Worm (Caenorhabditis elegans) whole organism, L4 larva: ENCODE results near the gene C18D11.3.
A peak's percentile ranks its signal among the peaks of the same experiment; 100 is the strongest.
"Not testable (repeated sequence)": the region's sequence is repeated elsewhere in the genome, so short reads cannot be mapped to it uniquely, and the experiment has no call there.

Source experiments
- F26F4.8 ChIP-seq: fragments of 200-800 bp; sonication (Bioruptor generic); conservative IDR thresholded peaks from 2 replicates; pipeline ENCODE4 v1.3.6; 2022; ENCODE audit warnings: missing genetic modification characterization, missing compliant biosample characterization
- F49E8.2 ChIP-seq: sonication (generic microtip); optimal IDR thresholded peaks from 2 replicates; lab custom pipeline; 2016; ENCODE audit warnings: missing compliant biosample characterization, mild to moderate bottlenecking, missing genetic modification characterization, borderline replicate concordance
- ZK337.2 ChIP-seq: fragments of 200-800 bp; sonication (Bioruptor generic); IDR thresholded peaks from 2 replicates; pipeline ENCODE4 v1.3.6; 2022; ENCODE audit warnings: missing genetic modification reagents, missing genetic modification characterization, missing compliant biosample characterization
- aha-1 ChIP-seq: fragments of 150-350 bp; peaks from one replicate; lab custom pipeline; 2014; ENCODE audit warnings: missing biosample characterization, missing genetic modification characterization
- ama-1 ChIP-seq: fragments of 150-350 bp; optimal IDR thresholded peaks from 2 replicates; lab custom pipeline; 2014; ENCODE audit warnings: inconsistent platforms, mixed read lengths
- arid-1 ChIP-seq: fragments of 200-800 bp; sonication (Bioruptor generic); conservative IDR thresholded peaks from 2 replicates; pipeline ENCODE4 v1.3.6; 2022; ENCODE audit warnings: missing genetic modification reagents, missing genetic modification characterization, missing compliant biosample characterization
- ceh-20 ChIP-seq: fragments of 200-800 bp; sonication (Bioruptor generic); IDR thresholded peaks from 2 replicates; pipeline ENCODE4 v1.3.6; 2022; ENCODE audit warnings: missing genetic modification reagents, missing genetic modification characterization, missing compliant biosample characterization
- ceh-32 ChIP-seq: sonication (generic microtip); optimal IDR thresholded peaks from 2 replicates; lab custom pipeline; 2016; ENCODE audit warnings: mild to moderate bottlenecking, missing genetic modification characterization, missing compliant biosample characterization; ENCODE audit not compliant: poor library complexity
- daf-12 ChIP-seq: fragments of 150-350 bp; optimal IDR thresholded peaks from 2 replicates; lab custom pipeline; 2014; ENCODE audit warnings: missing biosample characterization, missing genetic modification reagents, missing genetic modification characterization
- dmd-9 ChIP-seq: fragments of 200-800 bp; sonication (Bioruptor generic); IDR thresholded peaks from 2 replicates; pipeline ENCODE4 v1.3.6; 2022; ENCODE audit warnings: missing genetic modification reagents, missing genetic modification characterization, missing compliant biosample characterization
- dve-1 ChIP-seq: sonication (generic microtip); optimal IDR thresholded peaks from 2 replicates; lab custom pipeline; 2017; ENCODE audit warnings: antibody characterized with exemption, mild to moderate bottlenecking, missing genetic modification characterization, missing compliant biosample characterization; ENCODE audit not compliant: insufficient read depth
- egl-27 ChIP-seq: sonication (generic microtip); optimal IDR thresholded peaks from 3 replicates; lab custom pipeline; 2017; ENCODE audit warnings: missing biosample characterization, missing genetic modification reagents, missing genetic modification characterization
- egl-43 ChIP-seq: fragments of 200-800 bp; sonication (Bioruptor generic); IDR thresholded peaks from 2 replicates; pipeline ENCODE4 v1.3.6; 2022; ENCODE audit warnings: missing genetic modification reagents, missing genetic modification characterization, missing compliant biosample characterization
- fos-1 ChIP-seq: fragments of 150-350 bp; optimal IDR thresholded peaks from 2 replicates; lab custom pipeline; 2014; ENCODE audit warnings: missing biosample characterization, missing genetic modification characterization
- lim-7 ChIP-seq: fragments of 200-800 bp; sonication (Bioruptor generic); IDR thresholded peaks from 2 replicates; pipeline ENCODE4 v1.3.6; 2022; ENCODE audit warnings: missing genetic modification characterization, missing compliant biosample characterization
- lin-1 ChIP-seq: fragments of 200-800 bp; sonication (Bioruptor generic); IDR thresholded peaks from 2 replicates; pipeline ENCODE4 v1.3.6; 2022; ENCODE audit warnings: missing genetic modification reagents, missing genetic modification characterization, missing compliant biosample characterization
- lin-15B ChIP-seq: fragments of 150-350 bp; sonication (generic microtip); optimal IDR thresholded peaks from 3 replicates; lab custom pipeline; 2014; ENCODE audit warnings: missing biosample characterization, missing genetic modification characterization
- lin-38 ChIP-seq: fragments of 200-800 bp; sonication (Bioruptor generic); IDR thresholded peaks from 2 replicates; pipeline ENCODE4 v1.3.6; 2022; ENCODE audit warnings: missing genetic modification reagents, missing genetic modification characterization, missing compliant biosample characterization
- mdt-29 ChIP-seq: fragments of 200-800 bp; sonication (Bioruptor generic); IDR thresholded peaks from 2 replicates; pipeline ENCODE4 v1.3.6; 2022; ENCODE audit warnings: missing genetic modification reagents, missing genetic modification characterization, missing compliant biosample characterization
- mes-2 ChIP-seq: sonication (generic microtip); optimal IDR thresholded peaks from 2 replicates; lab custom pipeline; 2016; ENCODE audit warnings: missing genotype, mild to moderate bottlenecking, missing genetic modification characterization, missing compliant biosample characterization; ENCODE audit not compliant: poor library complexity, severe bottlenecking
- mxl-2 ChIP-seq: fragments of 200-800 bp; sonication (Bioruptor generic); conservative IDR thresholded peaks from 2 replicates; pipeline ENCODE4 v1.3.6; 2022; ENCODE audit warnings: missing genetic modification reagents, missing genetic modification characterization, missing compliant biosample characterization
- mxl-3 ChIP-seq: fragments of 200-800 bp; sonication (Bioruptor generic); optimal IDR thresholded peaks from 2 replicates; lab custom pipeline; 2018; ENCODE audit warnings: mild to moderate bottlenecking, missing genetic modification characterization, missing compliant biosample characterization
- nhr-28 ChIP-seq: fragments of 150-350 bp; optimal IDR thresholded peaks from 2 replicates; lab custom pipeline; 2014; ENCODE audit warnings: missing biosample characterization, missing genetic modification characterization
- nhr-42 ChIP-seq: fragments of 200-800 bp; sonication (Bioruptor generic); IDR thresholded peaks from 2 replicates; pipeline ENCODE4 v1.3.6; 2022; ENCODE audit warnings: missing genetic modification characterization, missing compliant biosample characterization
- nhr-76 ChIP-seq: fragments of 150-350 bp; optimal IDR thresholded peaks from 2 replicates; lab custom pipeline; 2014; ENCODE audit warnings: missing biosample characterization, missing genetic modification characterization
- pha-4 ChIP-seq, 2 experiments: fragments of 150-350 bp in 1 of 2; fragments of 200-800 bp in 1 of 2; sonication (Bioruptor generic) in 1 of 2; IDR thresholded peaks in 1 of 2; optimal IDR thresholded peaks in 1 of 2; 2 replicates each; pipeline versions ENCODE4 v1.3.6 to Lab custom; 2014 to 2022; ENCODE audit warnings: missing genetic modification characterization in 2 of 2, missing genetic modification reagents in 2 of 2, missing biosample characterization in 1 of 2, missing compliant biosample characterization in 1 of 2
- php-3 ChIP-seq: fragments of 200-800 bp; sonication (Bioruptor generic); IDR thresholded peaks from 2 replicates; pipeline ENCODE4 v1.3.6; 2022; ENCODE audit warnings: missing genetic modification reagents, missing genetic modification characterization, missing compliant biosample characterization
- pqm-1 ChIP-seq: sonication (generic microtip); optimal IDR thresholded peaks from 2 replicates; lab custom pipeline; 2017; ENCODE audit warnings: missing biosample characterization, missing genetic modification characterization
- rbr-2 ChIP-seq: sonication (generic microtip); optimal IDR thresholded peaks from 2 replicates; lab custom pipeline; 2016; ENCODE audit warnings: missing genotype, missing genetic modification characterization, missing compliant biosample characterization
- saeg-2 ChIP-seq: fragments of 200-800 bp; sonication (Bioruptor generic); IDR thresholded peaks from 2 replicates; pipeline ENCODE4 v1.3.6; 2022; ENCODE audit warnings: missing genetic modification reagents, missing genetic modification characterization, missing compliant biosample characterization
- sdz-12 ChIP-seq: fragments of 200-800 bp; sonication (Bioruptor generic); optimal IDR thresholded peaks from 2 replicates; lab custom pipeline; 2018; ENCODE audit warnings: mild to moderate bottlenecking, missing genetic modification characterization, missing compliant biosample characterization
- snpc-1.2 ChIP-seq: fragments of 200-800 bp; sonication (Bioruptor generic); IDR thresholded peaks from 2 replicates; pipeline ENCODE4 v1.3.6; 2022; ENCODE audit warnings: missing genetic modification reagents, missing genetic modification characterization, missing compliant biosample characterization
- snpc-4 ChIP-seq: fragments of 150-350 bp; optimal IDR thresholded peaks from 2 replicates; lab custom pipeline; 2014; ENCODE audit warnings: missing biosample characterization, missing genetic modification characterization
- spr-1 ChIP-seq: sonication (generic microtip); optimal IDR thresholded peaks from 2 replicates; lab custom pipeline; 2016; ENCODE audit warnings: mild to moderate bottlenecking, missing genetic modification characterization, missing compliant biosample characterization
- spr-3 ChIP-seq: fragments of 200-800 bp; sonication (Bioruptor generic); optimal IDR thresholded peaks from 2 replicates; lab custom pipeline; 2018; ENCODE audit warnings: mild to moderate bottlenecking, missing genetic modification characterization, missing compliant biosample characterization
- unc-130 ChIP-seq: sonication (generic microtip); optimal IDR thresholded peaks from 2 replicates; lab custom pipeline; 2016; ENCODE audit warnings: missing genetic modification reagents, missing genetic modification characterization, missing compliant biosample characterization
- zfp-3 ChIP-seq: fragments of 200-800 bp; sonication (Bioruptor generic); conservative IDR thresholded peaks from 2 replicates; pipeline ENCODE4 v1.3.6; 2022; ENCODE audit warnings: missing genetic modification reagents, missing genetic modification characterization, missing compliant biosample characterization
- zip-11 ChIP-seq: fragments of 200-800 bp; sonication (Bioruptor generic); IDR thresholded peaks from 2 replicates; pipeline ENCODE4 v1.3.6; 2022; ENCODE audit warnings: missing genetic modification characterization, missing compliant biosample characterization
- zip-2 ChIP-seq: fragments of 150-350 bp; optimal IDR thresholded peaks from 2 replicates; lab custom pipeline; 2014; ENCODE audit warnings: missing biosample characterization, missing genetic modification characterization
- ztf-7 ChIP-seq: fragments of 150-350 bp; optimal IDR thresholded peaks from 2 replicates; lab custom pipeline; 2014; ENCODE audit warnings: missing biosample characterization, missing genetic modification characterization

Gene C18D11.3

DNA sequence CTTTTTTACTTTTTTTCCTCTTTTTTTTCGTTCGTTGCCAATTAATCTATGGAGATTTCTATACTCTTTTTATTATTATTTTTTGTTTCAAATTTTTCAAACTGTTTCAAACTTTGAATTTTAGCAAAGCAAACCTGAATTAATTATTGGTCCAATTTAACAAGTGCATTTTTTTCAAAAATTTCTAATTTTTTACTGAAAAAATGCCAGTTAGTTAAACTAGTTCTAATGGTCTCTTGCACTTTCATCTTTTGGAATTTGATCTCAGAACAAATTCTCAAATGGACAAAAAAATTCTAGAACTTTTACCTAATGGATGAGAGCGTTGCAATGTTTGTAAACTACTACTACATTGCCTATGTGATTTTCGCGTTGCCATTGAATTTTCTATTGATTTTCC, 41.4 kb upstream of the C18D11.3 start, which contains the start of gene srd-74:
Gene srd-74 (plus strand): TSS at position 301 of the 400 bp plus-strand sequence.
- no peak for TF ChIP-seq snpc-4 (tag; lab: Kevin White, UChicago)
- no peak for TF ChIP-seq ceh-20 (GFP tag; lab: Robert Waterston, UW)
- TF ChIP-seq saeg-2 = no peak
- TF ChIP-seq aha-1 = peak; percentile 58
- no peak for TF ChIP-seq fos-1 (tag; lab: Kevin White, UChicago)
- no peak for TF ChIP-seq ZK337.2 (GFP tag; lab: Robert Waterston, UW)
- no peak for TF ChIP-seq sdz-12 (GFP tag; lab: Kevin White, UChicago)

DNA sequence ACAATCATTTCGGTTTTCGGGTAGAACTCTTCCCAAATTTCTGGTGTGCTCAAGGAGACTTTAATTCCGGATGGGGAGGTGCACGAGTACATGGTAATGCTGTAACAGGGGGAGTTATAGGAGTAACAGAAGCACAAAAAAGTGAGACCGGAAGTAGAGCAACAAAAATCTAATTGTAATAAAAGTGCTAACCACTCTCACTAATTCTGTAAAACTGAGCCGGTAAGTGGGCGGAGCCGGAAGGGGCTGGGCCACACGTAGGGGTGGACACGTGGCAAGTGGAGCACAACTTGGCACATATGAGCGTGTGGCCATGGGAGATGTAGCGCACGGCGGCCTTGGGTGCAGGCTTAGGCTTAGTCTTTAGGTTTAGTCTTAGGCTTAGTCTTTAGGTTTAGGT, 37.3 kb upstream of the C18D11.3 start, which contains the start of gene tbx-38:
Gene tbx-38 (minus strand): TSS at position 101 of the 400 bp plus-strand sequence.
- TF ChIP-seq nhr-76 (tag; lab: Kevin White, UChicago) (no peak), lim-7 (GFP tag; lab: Robert Waterston, UW) (0 out of 2 replicates have a peak, but pooled peaks have one; percentile 39), egl-27 (tag; lab: Kevin White, UChicago) (no peak)

DNA sequence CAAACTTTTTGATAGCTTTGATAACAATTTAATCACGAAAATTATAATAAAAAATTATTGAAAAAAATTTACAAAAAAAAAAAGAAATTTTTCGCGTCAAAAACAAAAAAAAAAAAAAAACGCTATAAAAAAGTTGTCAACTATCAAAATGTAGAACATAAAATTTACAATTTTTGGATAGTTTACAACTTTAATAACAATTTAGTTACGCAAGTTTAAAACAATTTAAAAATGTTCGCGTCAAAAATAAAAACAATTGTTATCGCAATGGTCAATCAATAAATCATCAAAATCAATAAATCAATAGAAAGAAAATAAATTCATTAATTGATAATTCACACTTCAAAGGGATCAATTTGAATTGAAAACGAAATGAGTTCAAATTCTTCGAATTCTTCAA, 35.9 kb upstream of the C18D11.3 start, which contains the start of gene C24H11.1:
Gene C24H11.1 (plus strand): TSS at position 301 of the 400 bp plus-strand sequence.
- not testable (repeated sequence) for TF ChIP-seq egl-43 (GFP tag; lab: Robert Waterston, UW); dve-1 (tag; lab: Kevin White, UChicago); pqm-1 (tag; lab: Kevin White, UChicago)

DNA sequence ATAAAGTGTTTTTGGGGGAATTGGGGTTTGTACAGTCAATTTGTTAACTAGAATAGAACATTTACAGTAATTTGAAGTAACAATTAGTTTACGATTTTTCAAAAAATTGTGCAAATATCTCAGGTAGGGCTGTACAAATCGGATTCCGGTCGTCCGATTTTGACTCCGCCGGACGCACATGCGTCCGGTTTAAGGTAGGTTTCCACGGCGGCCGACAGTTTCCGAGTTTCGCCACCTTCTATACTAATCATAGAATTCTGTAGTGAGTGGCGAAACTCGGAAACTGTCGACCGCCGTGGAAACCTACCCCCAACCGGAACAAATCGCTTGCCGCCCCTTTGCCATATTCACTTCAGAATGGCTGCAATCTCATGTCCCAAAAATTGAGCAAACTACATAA, 33.8 kb upstream of the C18D11.3 start:
- no peak for TF ChIP-seq ama-1 (lab: Kevin White, UChicago)
- TF ChIP-seq zip-2 (tag; lab: Kevin White, UChicago) = no peak
- no peak for TF ChIP-seq dmd-9 (GFP tag; lab: Robert Waterston, UW)
- TF ChIP-seq lin-38 = no peak
- no peak for TF ChIP-seq rbr-2 (tag; lab: Kevin White, UChicago)
- TF ChIP-seq ztf-7 (tag; lab: Kevin White, UChicago) = no peak
- TF ChIP-seq mdt-29 (GFP tag; lab: Robert Waterston, UW) = no peak
- TF ChIP-seq php-3 (GFP tag; lab: Robert Waterston, UW) = no peak
- TF ChIP-seq daf-12 (tag; lab: Kevin White, UChicago) = no peak
- TF ChIP-seq mxl-3 (GFP tag; lab: Kevin White, UChicago) = no peak
- no peak for TF ChIP-seq ceh-32 (tag; lab: Kevin White, UChicago)
- TF ChIP-seq nhr-42 (GFP tag; lab: Robert Waterston, UW) = no peak
- no peak for TF ChIP-seq lin-15B (tag; lab: Kevin White, UChicago)
- no peak for TF ChIP-seq egl-27 (tag; lab: Kevin White, UChicago)
- TF ChIP-seq F49E8.2 = no peak

DNA sequence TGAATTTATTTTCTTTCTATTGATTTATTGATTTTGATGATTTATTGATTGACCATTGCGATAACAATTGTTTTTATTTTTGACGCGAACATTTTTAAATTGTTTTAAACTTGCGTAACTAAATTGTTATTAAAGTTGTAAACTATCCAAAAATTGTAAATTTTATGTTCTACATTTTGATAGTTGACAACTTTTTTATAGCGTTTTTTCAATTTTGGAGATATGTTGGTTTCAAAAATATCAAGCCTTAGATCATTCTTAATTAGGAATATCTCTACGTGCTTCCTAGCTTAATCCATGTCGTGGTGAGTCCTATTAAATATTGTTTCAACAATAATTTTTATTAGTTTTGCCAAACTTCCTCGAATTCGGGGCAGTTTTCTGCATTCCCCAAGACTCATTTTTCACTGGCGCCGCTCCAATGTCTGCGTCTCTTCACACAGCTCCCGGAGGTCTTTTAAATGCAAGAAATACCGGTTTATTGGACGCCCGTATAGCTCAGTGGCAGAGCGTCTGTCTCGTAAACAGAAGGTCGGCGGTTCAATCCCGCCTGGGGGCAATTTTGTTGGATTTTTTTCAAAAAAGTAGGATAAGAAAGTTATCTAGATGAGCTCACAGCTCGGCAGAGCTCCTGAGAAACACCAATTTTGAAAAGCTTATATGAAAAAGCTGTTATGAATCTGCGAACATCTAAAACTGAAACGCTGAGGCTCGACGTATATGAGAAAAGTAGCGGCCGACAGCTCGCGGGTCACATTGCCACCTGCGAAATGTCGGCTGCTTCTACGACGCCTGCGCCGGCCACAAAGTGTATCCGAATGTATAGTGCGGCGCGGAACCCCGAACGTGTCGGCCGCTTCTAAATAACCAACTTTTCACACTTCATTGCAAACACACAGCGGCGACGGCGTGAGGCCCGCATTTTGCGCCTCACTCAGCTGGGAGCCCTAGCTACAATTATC, 30.7 kb upstream of the C18D11.3 start, which contains the start of gene C24H11.2:
Gene C24H11.2 (minus strand): TSS at position 51 of the 962 bp plus-strand sequence.
- TF ChIP-seq lim-7 (GFP tag; lab: Robert Waterston, UW) = peak; percentile 92
- TF ChIP-seq lin-1 (GFP tag; lab: Robert Waterston, UW) = peak; percentile 84
- peak; percentile 54 for TF ChIP-seq spr-1 (tag; lab: Kevin White, UChicago)
- peak; percentile 74 for TF ChIP-seq php-3 (GFP tag; lab: Robert Waterston, UW)
- TF ChIP-seq aha-1 = peak; percentile 61
- TF ChIP-seq snpc-1.2 = peak; percentile 79
- peak; percentile 75 for TF ChIP-seq mxl-2 (GFP tag; lab: Robert Waterston, UW)
- TF ChIP-seq F26F4.8 (GFP tag; lab: Robert Waterston, UW) = peak; percentile 96
- peak; percentile 62; the same call in 1 of the 2 replicates for TF ChIP-seq ceh-20 (GFP tag; lab: Robert Waterston, UW)
- peak; percentile 91 for TF ChIP-seq pha-4 (GFP tag; IDR thresholded peaks at IDR 0.05; lab: Robert Waterston, UW)
- not testable (repeated sequence) for TF ChIP-seq pha-4 (tag; optimal IDR thresholded peaks at IDR 0.05; lab: Kevin White, UChicago)
- TF ChIP-seq mes-2 (tag; lab: Kevin White, UChicago) = peak; percentile 76
- TF ChIP-seq unc-130 (GFP tag; lab: Kevin White, UChicago) = peak; percentile 1
- TF ChIP-seq ZK337.2 (GFP tag; lab: Robert Waterston, UW) = peak; percentile 79
- TF ChIP-seq nhr-28 (tag; lab: Kevin White, UChicago) = peak; percentile 1
- peak; percentile 50; the same call in 1 of the 2 replicates for TF ChIP-seq zip-11 (GFP tag; lab: Robert Waterston, UW)
- TF ChIP-seq arid-1 = peak; percentile 74
- TF ChIP-seq spr-3 = peak; percentile 56
- peak; percentile 68 for TF ChIP-seq rbr-2 (tag; lab: Kevin White, UChicago)
- peak; percentile 60; the same call in 1 of the 2 replicates for TF ChIP-seq zfp-3 (GFP tag; lab: Robert Waterston, UW)
